Worm (Caenorhabditis elegans) whole organism, L1 larva: Measurements from ENCODE around the gene vps-11.
A peak's percentile ranks its signal among the peaks of the same experiment; 100 is the strongest.

Experiments
- C16A3.4 ChIP-seq: fragments of 150-350 bp; optimal IDR thresholded peaks from 2 replicates; lab custom pipeline; 2014; ENCODE audit warnings: missing biosample characterization, missing genetic modification characterization
- C34B4.2 ChIP-seq: sonication (generic microtip); optimal IDR thresholded peaks from 2 replicates; lab custom pipeline; 2017; ENCODE audit warnings: mild to moderate bottlenecking, missing genetic modification characterization, missing compliant biosample characterization
- alr-1 ChIP-seq: fragments of 200-800 bp; sonication (Bioruptor generic); optimal IDR thresholded peaks from 2 replicates; lab custom pipeline; 2018; ENCODE audit warnings: borderline replicate concordance, mild to moderate bottlenecking, missing genetic modification characterization, missing compliant biosample characterization
- aly-2 ChIP-seq: fragments of 150-350 bp; optimal IDR thresholded peaks from 2 replicates; lab custom pipeline; 2014; ENCODE audit warnings: missing biosample characterization, missing genetic modification characterization
- ama-1 ChIP-seq: fragments of 150-350 bp; optimal IDR thresholded peaks from 2 replicates; lab custom pipeline; 2014
- ceh-8 ChIP-seq: fragments of 200-800 bp; sonication (Bioruptor generic); optimal IDR thresholded peaks from 2 replicates; lab custom pipeline; 2018; ENCODE audit warnings: mild to moderate bottlenecking, missing genetic modification characterization, moderate library complexity, missing compliant biosample characterization
- ceh-82 ChIP-seq, 3 experiments: fragments of 150-350 bp in 1 of 3; sonication (generic microtip) in 2 of 3; optimal IDR thresholded peaks; 2 replicates each; lab custom pipeline; 2014 to 2017; ENCODE audit warnings: missing biosample characterization in 3 of 3, missing genetic modification characterization in 3 of 3
- ceh-90 ChIP-seq: sonication (generic microtip); optimal IDR thresholded peaks from 2 replicates; lab custom pipeline; 2016; ENCODE audit warnings: missing genetic modification characterization, missing compliant biosample characterization
- efl-3 ChIP-seq: fragments of 200-800 bp; sonication (Bioruptor generic); optimal IDR thresholded peaks from 2 replicates; lab custom pipeline; 2018; ENCODE audit warnings: mild to moderate bottlenecking, missing genetic modification characterization, missing compliant biosample characterization
- elt-3 ChIP-seq, 6 experiments: fragments of 150-350 bp in 1 of 6; sonication (generic microtip); optimal IDR thresholded peaks; 2 replicates each; lab custom pipeline; 2017 to 2018; ENCODE audit warnings: missing biosample characterization in 6 of 6, missing genetic modification characterization in 6 of 6, inconsistent platforms in 1 of 6
- fkh-8 ChIP-seq: sonication (generic microtip); optimal IDR thresholded peaks from 2 replicates; lab custom pipeline; 2016; ENCODE audit warnings: mild to moderate bottlenecking, missing genetic modification characterization, missing compliant biosample characterization
- fos-1 ChIP-seq: fragments of 150-350 bp; optimal IDR thresholded peaks from 2 replicates; lab custom pipeline; 2014; ENCODE audit warnings: missing biosample characterization, missing genetic modification characterization
- grh-1 ChIP-seq: fragments of 200-800 bp; sonication (Bioruptor generic); IDR thresholded peaks from 2 replicates; pipeline ENCODE4 v1.3.6; 2022; ENCODE audit warnings: missing genetic modification reagents, missing genetic modification characterization, missing compliant biosample characterization
- hlh-17 ChIP-seq: fragments of 200-800 bp; sonication (Bioruptor generic); optimal IDR thresholded peaks from 2 replicates; lab custom pipeline; 2018; ENCODE audit warnings: missing genetic modification characterization, mild to moderate bottlenecking, missing compliant biosample characterization, moderate library complexity, borderline replicate concordance
- hlh-4 ChIP-seq: sonication (generic microtip); optimal IDR thresholded peaks from 2 replicates; lab custom pipeline; 2016; ENCODE audit warnings: mild to moderate bottlenecking, missing genetic modification characterization, missing compliant biosample characterization
- irx-1 ChIP-seq: sonication (generic microtip); optimal IDR thresholded peaks from 2 replicates; lab custom pipeline; 2016; ENCODE audit warnings: missing genetic modification characterization, missing compliant biosample characterization
- jun-1 ChIP-seq: fragments of 150-350 bp; optimal IDR thresholded peaks from 2 replicates; lab custom pipeline; 2014; ENCODE audit warnings: missing biosample characterization, missing genetic modification reagents, missing genetic modification characterization
- lin-13 ChIP-seq: fragments of 150-350 bp; optimal IDR thresholded peaks from 2 replicates; lab custom pipeline; 2014; ENCODE audit warnings: missing biosample characterization, missing genetic modification reagents, missing genetic modification characterization
- lin-14 ChIP-seq: fragments of 200-800 bp; sonication (Bioruptor generic); optimal IDR thresholded peaks from 2 replicates; lab custom pipeline; 2018; ENCODE audit warnings: mild to moderate bottlenecking, missing genetic modification characterization, moderate library complexity, missing compliant biosample characterization
- lin-35 ChIP-seq, 2 experiments: fragments of 150-350 bp; optimal IDR thresholded peaks; 2 replicates each; lab custom pipeline; 2014; ENCODE audit warnings: missing biosample characterization in 2 of 2, missing genetic modification characterization in 2 of 2, missing genetic modification reagents in 2 of 2
- lin-39 ChIP-seq: fragments of 150-350 bp; optimal IDR thresholded peaks from 2 replicates; lab custom pipeline; 2014; ENCODE audit warnings: missing biosample characterization, missing genetic modification reagents, missing genetic modification characterization
- lir-3 ChIP-seq: sonication (generic microtip); optimal IDR thresholded peaks from 2 replicates; lab custom pipeline; 2016; ENCODE audit warnings: mild to moderate bottlenecking, missing genetic modification characterization, moderate library complexity, missing compliant biosample characterization; ENCODE audit not compliant: poor library complexity
- mab-9 ChIP-seq: fragments of 200-800 bp; sonication (Bioruptor generic); IDR thresholded peaks from 2 replicates; pipeline ENCODE4 v1.3.6; 2022; ENCODE audit warnings: missing genetic modification reagents, missing genetic modification characterization, missing compliant biosample characterization
- mdl-1 ChIP-seq, 2 experiments: fragments of 150-350 bp; optimal IDR thresholded peaks; 2 replicates each; lab custom pipeline; 2014 to 2017; ENCODE audit warnings: missing biosample characterization in 2 of 2, missing genetic modification characterization in 2 of 2, inconsistent platforms in 1 of 2
- mep-1 ChIP-seq: fragments of 150-350 bp; optimal IDR thresholded peaks from 2 replicates; lab custom pipeline; 2014; ENCODE audit warnings: missing biosample characterization, missing genetic modification characterization
- nhr-12 ChIP-seq: sonication (generic microtip); optimal IDR thresholded peaks from 2 replicates; lab custom pipeline; 2017; ENCODE audit warnings: missing biosample characterization, missing genetic modification characterization
- nhr-20 ChIP-seq: sonication (generic microtip); optimal IDR thresholded peaks from 2 replicates; lab custom pipeline; 2016; ENCODE audit warnings: mild to moderate bottlenecking, missing genetic modification characterization, missing compliant biosample characterization
- nhr-237 ChIP-seq: fragments of 150-350 bp; optimal IDR thresholded peaks from 2 replicates; lab custom pipeline; 2014; ENCODE audit warnings: missing biosample characterization, missing genetic modification characterization
- nhr-28 ChIP-seq: fragments of 150-350 bp; optimal IDR thresholded peaks from 2 replicates; lab custom pipeline; 2014; ENCODE audit warnings: missing biosample characterization, missing genetic modification characterization
- nhr-47 ChIP-seq: sonication (generic microtip); optimal IDR thresholded peaks from 2 replicates; lab custom pipeline; 2016; ENCODE audit warnings: mild to moderate bottlenecking, missing genetic modification characterization, moderate library complexity, missing compliant biosample characterization
- nhr-71 ChIP-seq: sonication (generic microtip); optimal IDR thresholded peaks from 2 replicates; lab custom pipeline; 2016; ENCODE audit warnings: mild to moderate bottlenecking, missing genetic modification characterization, moderate library complexity, missing compliant biosample characterization
- nhr-76 ChIP-seq: sonication (generic microtip); optimal IDR thresholded peaks from 2 replicates; lab custom pipeline; 2017; ENCODE audit warnings: missing biosample characterization, missing genetic modification characterization
- nhr-84 ChIP-seq: sonication (generic microtip); optimal IDR thresholded peaks from 2 replicates; lab custom pipeline; 2017; ENCODE audit warnings: missing biosample characterization, missing genetic modification characterization
- pax-3 ChIP-seq: fragments of 200-800 bp; sonication (Bioruptor generic); optimal IDR thresholded peaks from 2 replicates; lab custom pipeline; 2018; ENCODE audit warnings: mild to moderate bottlenecking, missing genetic modification characterization, moderate library complexity, missing compliant biosample characterization
- skn-1 ChIP-seq: fragments of 150-350 bp; optimal IDR thresholded peaks from 2 replicates; lab custom pipeline; 2014; ENCODE audit warnings: missing biosample characterization, missing genetic modification characterization
- snpc-4 ChIP-seq: fragments of 150-350 bp; optimal IDR thresholded peaks from 2 replicates; lab custom pipeline; 2014; ENCODE audit warnings: missing biosample characterization, missing genetic modification characterization
- snu-23 ChIP-seq: sonication (generic microtip); optimal IDR thresholded peaks from 2 replicates; lab custom pipeline; 2016; ENCODE audit warnings: missing genetic modification characterization, missing compliant biosample characterization
- tbx-2 ChIP-seq: sonication (generic microtip); optimal IDR thresholded peaks from 2 replicates; lab custom pipeline; 2016; ENCODE audit warnings: missing genetic modification characterization, missing compliant biosample characterization
- unc-30 ChIP-seq: sonication (generic microtip); optimal IDR thresholded peaks from 2 replicates; lab custom pipeline; 2017; ENCODE audit warnings: missing biosample characterization, missing genetic modification characterization
- unc-62 ChIP-seq: fragments of 150-350 bp; optimal IDR thresholded peaks from 2 replicates; lab custom pipeline; 2014; ENCODE audit warnings: missing biosample characterization, missing genetic modification reagents, missing genetic modification characterization
- unc-86 ChIP-seq: sonication (generic microtip); optimal IDR thresholded peaks from 2 replicates; lab custom pipeline; 2016; ENCODE audit warnings: missing genetic modification characterization, missing compliant biosample characterization
- vab-15 ChIP-seq: sonication (generic microtip); optimal IDR thresholded peaks from 2 replicates; lab custom pipeline; 2017; ENCODE audit warnings: missing genotype, mild to moderate bottlenecking, missing genetic modification characterization, missing compliant biosample characterization
- xbp-1 ChIP-seq: sonication (generic microtip); optimal IDR thresholded peaks from 2 replicates; lab custom pipeline; 2016; ENCODE audit warnings: missing genetic modification characterization, missing compliant biosample characterization
- zag-1 ChIP-seq: fragments of 150-350 bp; optimal IDR thresholded peaks from 2 replicates; lab custom pipeline; 2014; ENCODE audit warnings: missing biosample characterization, missing genetic modification characterization
- zip-4 ChIP-seq: fragments of 200-800 bp; sonication (Bioruptor generic); optimal IDR thresholded peaks from 2 replicates; lab custom pipeline; 2018; ENCODE audit warnings: mild to moderate bottlenecking, missing genetic modification characterization, moderate library complexity, missing compliant biosample characterization

The vps-11 gene

DNA sequence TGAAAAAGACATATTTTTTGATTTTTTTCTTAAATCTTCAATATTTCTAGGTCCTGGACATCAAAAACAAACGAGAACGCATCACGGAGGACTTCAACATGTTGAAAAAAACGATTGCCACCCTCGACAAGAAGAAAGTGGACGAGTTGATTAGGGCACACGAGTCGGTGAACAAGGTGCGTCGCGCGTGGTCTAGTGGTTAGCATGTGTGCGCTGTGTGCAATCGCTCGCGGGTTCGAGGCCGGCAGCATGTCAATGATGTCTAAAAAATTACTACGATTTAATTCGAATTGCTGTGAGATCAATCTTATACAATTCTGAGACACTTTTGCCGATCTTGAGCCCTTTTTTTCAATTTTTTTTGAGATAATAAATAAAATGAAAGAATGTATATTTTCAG, 46.8 kb upstream of the vps-11 start (continued):
- TF ChIP-seq nhr-47 (tag; lab: Kevin White, UChicago) = peak; percentile 90
- TF ChIP-seq irx-1 (tag; lab: Kevin White, UChicago) = peak; percentile 77
- peak; percentile 88 for TF ChIP-seq nhr-20 (tag; lab: Kevin White, UChicago)
- TF ChIP-seq hlh-17 = no peak
- TF ChIP-seq nhr-76 (tag; lab: Kevin White, UChicago) = peak; percentile 20
- no peak for TF ChIP-seq nhr-28 (tag; lab: Kevin White, UChicago)
- peak in 4 of 6 experiments; percentile 55 to 83 (median 64) for TF ChIP-seq elt-3 (tag; optimal IDR thresholded peaks at IDR 0.05; lab: Kevin White, UChicago)
- TF ChIP-seq fos-1 (tag; lab: Kevin White, UChicago) = peak; percentile 82
- no peak for TF ChIP-seq efl-3
- peak; percentile 9 to 86 for TF ChIP-seq mdl-1 (tag; optimal IDR thresholded peaks at IDR 0.05; lab: Kevin White, UChicago)
- peak; percentile 93 for TF ChIP-seq snu-23 (GFP tag; lab: Kevin White, UChicago)
- peak; percentile 85 for TF ChIP-seq lin-14 (GFP tag; lab: Kevin White, UChicago)
- no peak for TF ChIP-seq ama-1
- TF ChIP-seq ceh-8 (GFP tag; lab: Kevin White, UChicago) = peak; percentile 77
- no peak for TF ChIP-seq nhr-84 (tag; lab: Kevin White, UChicago)
- TF ChIP-seq lin-39 (tag; lab: Kevin White, UChicago) = no peak
- no peak for TF ChIP-seq unc-30 (tag; lab: Kevin White, UChicago)
- peak; percentile 72 for TF ChIP-seq xbp-1 (tag; lab: Kevin White, UChicago)
- peak; percentile 53; the same call in 1 of the 2 replicates for TF ChIP-seq mab-9 (GFP tag; lab: Robert Waterston, UW)
- peak; percentile 82 for TF ChIP-seq fkh-8 (tag; lab: Kevin White, UChicago)
- TF ChIP-seq vab-15 = peak; percentile 54
- no peak for TF ChIP-seq hlh-4 (tag; lab: Kevin White, UChicago)
- TF ChIP-seq lin-35 (GFP tag; optimal IDR thresholded peaks at IDR 0.05; lab: Kevin White, UChicago) = peak; percentile 77 to 89
- peak; percentile 52 for TF ChIP-seq zip-4 (GFP tag; lab: Kevin White, UChicago)
- TF ChIP-seq ceh-90 (tag; lab: Kevin White, UChicago) = peak; percentile 6
- peak; percentile 72 to 88 (median 82) for TF ChIP-seq ceh-82 (tag; optimal IDR thresholded peaks at IDR 0.05; lab: Kevin White, UChicago)
- TF ChIP-seq nhr-237 (tag; lab: Kevin White, UChicago) = peak; percentile 23
- peak; percentile 70 for TF ChIP-seq jun-1
- no peak for TF ChIP-seq zag-1 (tag; lab: Kevin White, UChicago)
- no peak for TF ChIP-seq unc-62
- TF ChIP-seq mep-1 (tag; lab: Kevin White, UChicago) = peak; percentile 82
- peak; percentile 80 for TF ChIP-seq aly-2 (tag; lab: Kevin White, UChicago)
- peak; percentile 39 for TF ChIP-seq snpc-4 (tag; lab: Kevin White, UChicago)
- TF ChIP-seq pax-3 (tag; lab: Kevin White, UChicago) = peak; percentile 35
- peak; percentile 76 for TF ChIP-seq lir-3 (tag; lab: Kevin White, UChicago)
- peak; percentile 74 for TF ChIP-seq skn-1
- no peak for TF ChIP-seq alr-1 (tag; lab: Kevin White, UChicago)
- peak; percentile 91 for TF ChIP-seq nhr-71

DNA sequence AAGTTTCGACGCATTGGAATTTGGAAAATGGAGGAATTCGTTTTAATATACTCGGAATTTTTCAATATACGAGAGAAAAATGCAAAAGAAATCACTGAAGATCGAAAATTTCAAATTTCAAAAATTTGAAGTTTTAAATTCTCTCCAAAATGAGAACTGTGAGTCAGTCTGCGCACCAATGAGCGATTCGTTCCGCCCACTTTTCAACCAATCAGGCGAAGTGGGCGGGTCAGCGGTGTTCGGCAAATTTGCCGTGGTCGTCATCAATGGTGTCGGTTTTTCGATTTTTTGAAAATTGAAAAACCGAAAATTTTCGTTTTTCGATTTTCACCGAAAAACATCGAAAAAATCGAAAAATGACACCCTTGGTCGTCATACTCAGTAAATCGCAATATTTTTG, 45.3 kb upstream of the vps-11 start:
- TF ChIP-seq nhr-12 (tag; lab: Kevin White, UChicago) (no peak), C34B4.2 (tag; lab: Kevin White, UChicago) (no peak), nhr-76 (tag; lab: Kevin White, UChicago) (no peak)

DNA sequence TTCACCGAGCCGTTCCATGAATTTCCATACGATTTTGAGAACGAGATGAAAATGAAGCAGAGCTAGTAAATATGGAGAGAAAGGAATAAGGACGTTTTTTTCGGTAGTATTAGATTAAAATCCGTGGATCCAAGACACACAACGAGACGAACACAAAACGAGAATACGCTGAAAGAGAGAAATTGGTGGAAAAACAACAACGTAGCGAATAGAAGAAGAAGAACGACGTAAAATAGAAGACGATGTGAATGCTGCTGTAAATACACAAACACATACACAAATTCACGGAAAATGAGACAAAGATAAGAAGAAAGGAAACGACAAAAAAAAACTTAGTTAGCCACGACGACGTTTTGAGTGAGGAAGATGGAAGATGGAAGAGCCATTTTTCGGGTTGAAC, 41.4 kb upstream of the vps-11 start:
- TF ChIP-seq C34B4.2 (tag; lab: Kevin White, UChicago) (no peak), mdl-1 (tag; optimal IDR thresholded peaks at IDR 0.05; lab: Kevin White, UChicago) (no peak), pax-3 (tag; lab: Kevin White, UChicago) (no peak), C16A3.4 (tag; lab: Kevin White, UChicago) (no peak), tbx-2 (no peak), unc-86 (tag; lab: Kevin White, UChicago) (no peak), lin-13 (GFP tag; lab: Kevin White, UChicago) (no peak), mep-1 (tag; lab: Kevin White, UChicago) (no peak), grh-1 (GFP tag; lab: Robert Waterston, UW) (no peak)
